Fruit fly (Drosophila melanogaster) whole organism, embryonic: Measurements from ENCODE around the gene CG2021.
A peak's percentile ranks its signal among the peaks of the same experiment; 100 is the strongest.

Experiments used
- Bdp1 ChIP-seq: fragments of 200-800 bp; sonication (Bioruptor generic); optimal IDR thresholded peaks from 3 replicates; lab custom pipeline; 2016; ENCODE audit warnings: missing biosample characterization, missing genetic modification characterization
- Bgb ChIP-seq: fragments of 200-800 bp; sonication (Bioruptor generic); IDR thresholded peaks from 2 replicates; pipeline ENCODE4 v1.3.6; 2022; ENCODE audit warnings: missing biosample characterization, missing genetic modification characterization; ENCODE audit not compliant: partially characterized antibody
- Bteb2 ChIP-seq: fragments of 200-800 bp; sonication (Bioruptor generic); optimal IDR thresholded peaks from 2 replicates; lab custom pipeline; 2016; ENCODE audit warnings: missing biosample characterization, missing genetic modification characterization
- CG10979 ChIP-seq: fragments of 200-800 bp; sonication (Bioruptor generic); optimal IDR thresholded peaks from 2 replicates; lab custom pipeline; 2018; ENCODE audit warnings: missing biosample characterization, mild to moderate bottlenecking, missing genetic modification characterization, moderate library complexity
- CG11560 ChIP-seq: fragments of 200-800 bp; sonication (Bioruptor generic); IDR thresholded peaks from 3 replicates; pipeline ENCODE4 v1.3.6; 2022; ENCODE audit warnings: missing biosample characterization, missing genetic modification characterization
- CG12236 ChIP-seq: fragments of 200-800 bp; sonication (Bioruptor generic); optimal IDR thresholded peaks from 2 replicates; lab custom pipeline; 2016; ENCODE audit warnings: missing biosample characterization, missing genetic modification characterization
- CG12391 ChIP-seq: fragments of 200-800 bp; sonication (Bioruptor generic); optimal IDR thresholded peaks from 3 replicates; lab custom pipeline; 2018; ENCODE audit warnings: missing biosample characterization, mild to moderate bottlenecking, missing genetic modification characterization, moderate library complexity
- CG12659 ChIP-seq: fragments of 200-800 bp; sonication (Bioruptor generic); optimal IDR thresholded peaks from 3 replicates; lab custom pipeline; 2017; ENCODE audit warnings: mild to moderate bottlenecking, missing biosample characterization, missing genetic modification reagents, missing genetic modification characterization
- CG15269 ChIP-seq: fragments of 200-800 bp; sonication (Bioruptor generic); optimal IDR thresholded peaks from 2 replicates; lab custom pipeline; 2018; ENCODE audit warnings: missing biosample characterization, mild to moderate bottlenecking, missing genetic modification characterization, moderate library complexity
- CG1602 ChIP-seq: fragments of 200-800 bp; sonication (Bioruptor generic); optimal IDR thresholded peaks from 3 replicates; lab custom pipeline; 2016; ENCODE audit warnings: missing biosample characterization, missing genetic modification characterization
- CG17612 ChIP-seq: fragments of 200-800 bp; sonication (Bioruptor generic); IDR thresholded peaks from 2 replicates; pipeline ENCODE4 v1.3.6; 2022; ENCODE audit warnings: missing biosample characterization, missing genetic modification characterization
- CG1792 ChIP-seq: fragments of 200-800 bp; sonication (Bioruptor generic); optimal IDR thresholded peaks from 2 replicates; lab custom pipeline; 2016; ENCODE audit warnings: missing biosample characterization, missing genetic modification characterization
- CG2712 ChIP-seq: fragments of 200-800 bp; optimal IDR thresholded peaks from 3 replicates; lab custom pipeline; 2019; ENCODE audit warnings: missing biosample characterization, mild to moderate bottlenecking, missing genetic modification characterization, moderate library complexity
- CG30020 ChIP-seq: fragments of 200-800 bp; optimal IDR thresholded peaks from 2 replicates; lab custom pipeline; 2019; ENCODE audit warnings: missing biosample characterization, mild to moderate bottlenecking, missing genetic modification characterization, moderate library complexity
- CG30431 ChIP-seq: fragments of 200-800 bp; sonication (Bioruptor generic); optimal IDR thresholded peaks from 2 replicates; lab custom pipeline; 2017; ENCODE audit warnings: missing biosample characterization, missing genetic modification characterization
- CG33557 ChIP-seq: fragments of 200-800 bp; sonication (Bioruptor generic); optimal IDR thresholded peaks from 2 replicates; lab custom pipeline; 2019; ENCODE audit warnings: missing biosample characterization, mild to moderate bottlenecking, missing genetic modification characterization, moderate library complexity
- CG3407 ChIP-seq: fragments of 200-800 bp; sonication (Bioruptor generic); optimal IDR thresholded peaks from 2 replicates; lab custom pipeline; 2018; ENCODE audit warnings: missing biosample characterization, mild to moderate bottlenecking, missing genetic modification characterization
- CG3726 ChIP-seq: fragments of 200-800 bp; sonication (Bioruptor generic); IDR thresholded peaks from 3 replicates; pipeline ENCODE4, ENCODE4 v1.3.6; 2022; ENCODE audit warnings: missing biosample characterization, missing genetic modification characterization
- CG6272 ChIP-seq: fragments of 200-800 bp; sonication (Bioruptor generic); IDR thresholded peaks from 2 replicates; pipeline ENCODE4 v1.3.6; 2022; ENCODE audit warnings: missing biosample characterization, missing genetic modification characterization
- CG7745 ChIP-seq: fragments of 200-800 bp; sonication (Bioruptor generic); optimal IDR thresholded peaks from 2 replicates; lab custom pipeline; 2018; ENCODE audit warnings: missing biosample characterization, mild to moderate bottlenecking, missing genetic modification characterization, moderate library complexity
- CG7786 ChIP-seq: fragments of 200-800 bp; sonication (Bioruptor generic); optimal IDR thresholded peaks from 2 replicates; lab custom pipeline; 2016; ENCODE audit warnings: missing biosample characterization, missing genetic modification characterization
- CG8388 ChIP-seq: fragments of 200-800 bp; sonication (Bioruptor generic); optimal IDR thresholded peaks from 2 replicates; lab custom pipeline; 2019; ENCODE audit warnings: missing biosample characterization, mild to moderate bottlenecking, missing genetic modification characterization, moderate library complexity
- CG8478 ChIP-seq: fragments of >200 bp; optimal IDR thresholded peaks from 2 replicates; lab custom pipeline; 2018
- Chrac-16 ChIP-seq: fragments of 200-800 bp; sonication (Bioruptor generic); optimal IDR thresholded peaks from 3 replicates; lab custom pipeline; 2016; ENCODE audit warnings: missing biosample characterization, missing genetic modification characterization
- Ets65A ChIP-seq: fragments of 200-800 bp; sonication (Bioruptor generic); peaks from one replicate; lab custom pipeline; 2016; ENCODE audit warnings: missing biosample characterization, missing genetic modification characterization
- Fer1 ChIP-seq: fragments of 200-800 bp; sonication (Bioruptor generic); optimal IDR thresholded peaks from 2 replicates; lab custom pipeline; 2017; ENCODE audit warnings: missing biosample characterization, mild to moderate bottlenecking, missing genetic modification characterization
- Fer3 ChIP-seq: fragments of 200-800 bp; sonication (Bioruptor generic); optimal IDR thresholded peaks from 2 replicates; lab custom pipeline; 2018; ENCODE audit warnings: missing biosample characterization, mild to moderate bottlenecking, missing genetic modification characterization, moderate library complexity
- Gsc ChIP-seq: fragments of 200-800 bp; sonication (Bioruptor generic); IDR thresholded peaks from 2 replicates; pipeline ENCODE4 v1.3.6; 2022; ENCODE audit warnings: missing biosample characterization, missing genetic modification characterization
- HLH4C ChIP-seq: fragments of 200-800 bp; sonication (Bioruptor generic); IDR thresholded peaks from 3 replicates; pipeline ENCODE4 v1.3.6; 2022; ENCODE audit warnings: missing biosample characterization, missing genetic modification characterization; ENCODE audit not compliant: partially characterized antibody
- Hmx ChIP-seq: fragments of 200-800 bp; sonication (Bioruptor generic); optimal IDR thresholded peaks from 2 replicates; lab custom pipeline; 2016; ENCODE audit warnings: missing biosample characterization, missing genetic modification characterization
- Max ChIP-seq: fragments of 200-800 bp; sonication (Bioruptor generic); optimal IDR thresholded peaks from 2 replicates; lab custom pipeline; 2016; ENCODE audit warnings: missing biosample characterization, mild to moderate bottlenecking, missing genetic modification characterization
- Neu2 ChIP-seq: fragments of 200-800 bp; sonication (Bioruptor generic); optimal IDR thresholded peaks from 3 replicates; lab custom pipeline; 2016; ENCODE audit warnings: missing biosample characterization, missing genetic modification characterization, borderline replicate concordance
- Oli ChIP-seq: fragments of 200-800 bp; sonication (Bioruptor generic); optimal IDR thresholded peaks from 2 replicates; lab custom pipeline; 2018; ENCODE audit warnings: missing biosample characterization, mild to moderate bottlenecking, missing genetic modification characterization, moderate library complexity
- PHDP ChIP-seq: fragments of 200-800 bp; sonication (Bioruptor generic); optimal IDR thresholded peaks from 3 replicates; lab custom pipeline; 2018; ENCODE audit warnings: missing biosample characterization, mild to moderate bottlenecking, missing genetic modification characterization, moderate library complexity
- Sry-β ChIP-seq: fragments of 200-800 bp; sonication (Bioruptor generic); optimal IDR thresholded peaks from 2 replicates; lab custom pipeline; 2018; ENCODE audit warnings: missing biosample characterization, mild to moderate bottlenecking, missing genetic modification characterization, moderate library complexity
- Trl ChIP-seq, 3 experiments: fragments of >200 bp in 2 of 3; fragments of 200-800 bp in 1 of 3; sonication (Bioruptor generic) in 1 of 3; optimal IDR thresholded peaks; 2 replicates in 1 of 3; 3 replicates in 2 of 3; lab custom pipeline; 2016 to 2017; ENCODE audit warnings: missing biosample characterization in 1 of 3, missing genetic modification characterization in 1 of 3
- ap ChIP-seq: fragments of 200-800 bp; sonication (Bioruptor generic); IDR thresholded peaks from 2 replicates; pipeline ENCODE4 v1.3.6; 2022; ENCODE audit warnings: missing biosample characterization, missing genetic modification characterization
- bab2 ChIP-seq: fragments of 200-800 bp; sonication (Bioruptor generic); optimal IDR thresholded peaks from 2 replicates; lab custom pipeline; 2016; ENCODE audit warnings: missing biosample characterization, missing genetic modification characterization
- bigmax ChIP-seq: fragments of 200-800 bp; sonication (Bioruptor generic); optimal IDR thresholded peaks from 2 replicates; lab custom pipeline; 2018; ENCODE audit warnings: missing biosample characterization, mild to moderate bottlenecking, missing genetic modification characterization
- dmrt11E ChIP-seq: fragments of 200-800 bp; sonication (Bioruptor generic); optimal IDR thresholded peaks from 3 replicates; lab custom pipeline; 2018; ENCODE audit warnings: missing biosample characterization, mild to moderate bottlenecking, missing genetic modification characterization, moderate library complexity
- fd64A ChIP-seq: fragments of 200-800 bp; sonication (Bioruptor generic); optimal IDR thresholded peaks from 3 replicates; lab custom pipeline; 2018; ENCODE audit warnings: missing biosample characterization, mild to moderate bottlenecking, missing genetic modification characterization
- gfzf ChIP-seq: fragments of 200-800 bp; sonication (Bioruptor generic); optimal IDR thresholded peaks from 2 replicates; lab custom pipeline; 2016; ENCODE audit warnings: missing biosample characterization, mild to moderate bottlenecking, missing genetic modification characterization, moderate library complexity
- knrl ChIP-seq: fragments of 200-800 bp; sonication (Bioruptor generic); IDR thresholded peaks from 3 replicates; pipeline ENCODE4 v1.3.6; 2022; ENCODE audit warnings: missing biosample characterization, missing genetic modification characterization; ENCODE audit not compliant: partially characterized antibody
- lbe ChIP-seq: fragments of 200-800 bp; sonication (Bioruptor generic); optimal IDR thresholded peaks from 2 replicates; lab custom pipeline; 2016; ENCODE audit warnings: missing biosample characterization, mild to moderate bottlenecking, missing genetic modification characterization
- nom ChIP-seq: fragments of 200-800 bp; sonication (Bioruptor generic); optimal IDR thresholded peaks from 2 replicates; lab custom pipeline; 2017; ENCODE audit warnings: missing biosample characterization, missing genetic modification characterization, mild to moderate bottlenecking, moderate library complexity, missing genetic modification reagents
- pum ChIP-seq: fragments of 200-800 bp; sonication (Bioruptor generic); optimal IDR thresholded peaks from 2 replicates; lab custom pipeline; 2016; ENCODE audit warnings: missing biosample characterization, missing genetic modification characterization
- stc ChIP-seq: fragments of 200-800 bp; sonication (Bioruptor generic); IDR thresholded peaks from 2 replicates; pipeline ENCODE4 v1.3.6; 2022; ENCODE audit warnings: missing biosample characterization, missing genetic modification characterization
- tx ChIP-seq: fragments of 200-800 bp; sonication (Bioruptor generic); optimal IDR thresholded peaks from 2 replicates; lab custom pipeline; 2016; ENCODE audit warnings: missing biosample characterization, missing genetic modification characterization
- z ChIP-seq: fragments of 200-800 bp; sonication (Bioruptor generic); IDR thresholded peaks from 3 replicates; pipeline ENCODE4 v1.3.6; 2022; ENCODE audit warnings: missing biosample characterization, missing genetic modification characterization

The CG2021 gene

DNA sequence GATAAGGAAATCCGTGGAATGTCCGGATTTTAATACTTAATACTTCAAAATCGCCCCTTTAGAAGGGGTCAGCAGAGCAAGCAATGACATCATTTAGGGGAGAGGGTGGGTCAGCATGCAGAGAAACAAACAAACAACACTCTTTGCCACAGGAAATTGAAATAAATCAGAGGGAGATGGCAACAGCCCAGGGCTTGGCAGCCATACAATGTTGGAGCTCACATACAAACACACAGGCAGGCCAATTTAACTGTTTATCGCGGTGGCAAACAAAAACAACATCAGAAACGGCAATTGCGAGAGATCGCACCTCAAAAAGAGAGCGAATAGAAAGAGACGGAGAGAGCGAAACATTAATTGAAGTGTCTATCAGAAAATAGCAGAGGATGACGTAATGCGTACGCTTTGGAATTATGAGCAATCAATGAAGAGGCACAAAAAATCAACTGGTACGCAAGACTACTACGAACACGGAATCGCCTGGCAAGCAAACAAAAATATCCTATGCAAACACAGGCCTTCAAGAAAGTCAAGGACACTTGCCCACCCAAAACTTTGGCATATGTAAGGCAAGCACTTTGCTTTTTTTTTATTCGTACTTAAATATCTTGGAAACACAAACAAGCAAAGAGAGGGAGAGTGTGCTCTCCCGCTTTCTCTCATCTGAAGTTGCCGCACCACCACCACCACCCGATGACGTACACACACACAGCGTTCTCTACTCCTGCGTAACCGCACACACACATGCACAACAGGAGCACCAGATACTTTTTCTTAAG lies 17.1 kb upstream of the CG2021 start:
- TF ChIP-seq CG6272 (no peak), PHDP (tag; lab: Kevin White, UChicago) (peak; percentile 1), Oli (tag; lab: Kevin White, UChicago) (no peak), bigmax (GFP tag; lab: Kevin White, UChicago) (no peak), CG7745 (tag; lab: Kevin White, UChicago) (no peak), CG1602 (GFP tag; lab: Kevin White, UChicago) (no peak), HLH4C (GFP tag; lab: Robert Waterston, UW) (no peak), Ets65A (no peak), dmrt11E (tag; lab: Kevin White, UChicago) (no peak), CG12391 (no peak), Neu2 (GFP tag; lab: Kevin White, UChicago) (no peak), z (GFP tag; lab: Robert Waterston, UW) (no peak), CG2712 (tag; lab: Kevin White, UChicago) (no peak), Hmx (GFP tag; lab: Kevin White, UChicago) (no peak), Gsc (no peak), Bgb (GFP tag; lab: Robert Waterston, UW) (no peak; the same call in 1 of the 2 replicates), CG1792 (no peak), Max (GFP tag; lab: Kevin White, UChicago) (no peak), CG10979 (tag; lab: Kevin White, UChicago) (no peak), Chrac-16 (GFP tag; lab: Kevin White, UChicago) (no peak), ap (GFP tag; lab: Robert Waterston, UW) (no peak), stc (GFP tag; lab: Robert Waterston, UW) (no peak), CG12236 (no peak), Bdp1 (no peak), CG3407 (GFP tag; lab: Kevin White, UChicago) (no peak), Sry-β (GFP tag; lab: Kevin White, UChicago) (no peak), CG8478 (no peak), CG30020 (tag; lab: Kevin White, UChicago) (no peak), bab2 (GFP tag; lab: Kevin White, UChicago) (no peak), Bteb2 (GFP tag; lab: Kevin White, UChicago) (no peak), CG33557 (no peak), fd64A (no peak), lbe (GFP tag; lab: Kevin White, UChicago) (no peak), CG8388 (no peak), gfzf (GFP tag; lab: Kevin White, UChicago) (no peak), Fer1 (peak; percentile 57), tx (GFP tag; lab: Kevin White, UChicago) (no peak), knrl (GFP tag; lab: Robert Waterston, UW) (peak; percentile 36; the same call in 1 of the 3 replicates), CG11560 (tag; lab: Robert Waterston, UW) (no peak), CG7786 (GFP tag; lab: Kevin White, UChicago) (no peak), CG17612 (no peak), Trl (optimal IDR thresholded peaks at IDR 0.05; lab: Kevin White, UChicago) (peak; percentile 86 to 97), Trl (GFP tag; optimal IDR thresholded peaks at IDR 0.05; lab: Kevin White, UChicago) (peak; percentile 8), CG30431 (no peak), pum (GFP tag; lab: Kevin White, UChicago) (no peak), CG15269 (tag; lab: Kevin White, UChicago) (no peak), Fer3 (tag; lab: Kevin White, UChicago) (peak; percentile 7), CG3726 (no peak), CG12659 (GFP tag; lab: Kevin White, UChicago) (no peak), nom (GFP tag; lab: Kevin White, UChicago) (no peak)
